Fruit fly (Drosophila melanogaster): ENCODE measurements around the gene CG6144.

The CG6144 gene

DNA sequence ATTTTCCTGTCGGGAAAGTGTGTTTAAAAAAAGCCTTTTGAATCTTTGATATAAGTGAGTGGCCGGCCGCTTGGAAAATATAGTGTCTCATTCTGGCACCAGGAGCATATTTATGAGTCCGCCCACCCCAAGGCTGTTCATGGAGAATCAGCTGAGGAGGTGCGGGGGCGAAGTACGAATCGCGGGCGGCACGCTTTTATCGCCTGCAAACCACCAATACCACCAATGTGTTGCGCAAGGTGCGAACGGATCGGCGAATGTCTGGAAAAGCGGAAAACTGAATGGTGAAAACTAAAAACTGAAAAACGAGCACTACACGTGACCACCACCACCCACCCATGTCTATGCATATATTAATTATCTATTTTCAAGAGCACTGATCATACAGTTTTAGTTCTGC is 19.5 kb upstream of the CG6144 start:
- TF ChIP-seq org-1 (GFP tag; optimal IDR thresholded peaks at IDR 0.05): no peak
- TF ChIP-seq CG32767 (GFP tag; IDR thresholded peaks at IDR 0.05): no peak
- TF ChIP-seq CG32772 (GFP tag; IDR thresholded peaks at IDR 0.05): no peak
- no peak for TF ChIP-seq sd (tag; optimal IDR thresholded peaks at IDR 0.05)
- TF ChIP-seq abd-A (tag; optimal IDR thresholded peaks at IDR 0.05): peak; percentile 13
- peak; percentile 39 for TF ChIP-seq Med (GFP tag)
- no peak for TF ChIP-seq Lim3 (GFP tag; IDR thresholded peaks at IDR 0.05)
- peak; percentile 98 for TF ChIP-seq sr (GFP tag; IDR thresholded peaks at IDR 0.05)
- TF ChIP-seq cwo (GFP tag; optimal IDR thresholded peaks at IDR 0.05): peak; percentile 96
- 0 out of 4 replicates have a peak, but pooled peaks have one; percentile 36 for TF ChIP-seq chinmo (GFP tag; IDR thresholded peaks at IDR 0.05; ENCODE audit: partially characterized antibody)
- TF ChIP-seq Ets65A (GFP tag): no peak
- peak; percentile 65; the same call in 1 of the 2 replicates for TF ChIP-seq crol (GFP tag; IDR thresholded peaks at IDR 0.05)
- peak; percentile 69 for TF ChIP-seq ftz-f1 (GFP tag; optimal IDR thresholded peaks at IDR 0.05)
- TF ChIP-seq Pdp1 (GFP tag; optimal IDR thresholded peaks at IDR 0.05): peak in 1 of 2 experiments; percentile 87
- no peak for TF ChIP-seq Hr3 (GFP tag; optimal IDR thresholded peaks at IDR 0.05)
- peak; percentile 76 for TF ChIP-seq CG12769 (tag; optimal IDR thresholded peaks at IDR 0.05)
- 0 out of 3 replicates have a peak, but pooled peaks have one; percentile 18 for TF ChIP-seq zfh1 (GFP tag; IDR thresholded peaks at IDR 0.05)

- peak; percentile 98 for TF ChIP-seq CG2199 (GFP tag; IDR thresholded peaks at IDR 0.05)
- no peak for TF ChIP-seq CG8290 (GFP tag; optimal IDR thresholded peaks at IDR 0.05)
- TF ChIP-seq CG8290 (tag; optimal IDR thresholded peaks at IDR 0.05): peak in 1 of 2 experiments; percentile 3
- 0 out of 3 replicates have a peak, but pooled peaks have one; percentile 36 for TF ChIP-seq so (GFP tag; IDR thresholded peaks at IDR 0.05)
- TF ChIP-seq CG14014 (GFP tag; IDR thresholded peaks at IDR 0.05): peak; percentile 13; the same call in 1 of the 2 replicates
- no peak for TF ChIP-seq CG18619 (GFP tag; optimal IDR thresholded peaks at IDR 0.05)
- TF ChIP-seq chinmo (GFP tag; IDR thresholded peaks at IDR 0.05; ENCODE audit: partially characterized antibody): 0 out of 4 replicates have a peak, but pooled peaks have one; percentile 30
- no peak for TF ChIP-seq CG42726 (GFP tag; IDR thresholded peaks at IDR 0.05; ENCODE audit: partially characterized antibody)
- 0 out of 3 replicates have a peak, but pooled peaks have one; percentile 37 for TF ChIP-seq sr (GFP tag; IDR thresholded peaks at IDR 0.05)
- no peak for TF ChIP-seq Abd-B (GFP tag; optimal IDR thresholded peaks at IDR 0.05)
- TF ChIP-seq inv (GFP tag; IDR thresholded peaks at IDR 0.05; ENCODE audit: partially characterized antibody): no peak
- peak; percentile 2 for TF ChIP-seq Med (GFP tag)
- no peak for TF ChIP-seq twi (tag; optimal IDR thresholded peaks at IDR 0.05)
These were observed 18.3 kb upstream of the CG6144 start for dm6 chr2L:10470211-10470610.

- TF ChIP-seq sens (GFP tag) (peak; percentile 51), CG8290 (GFP tag; optimal IDR thresholded peaks at IDR 0.05) (no peak), CG8290 (tag; optimal IDR thresholded peaks at IDR 0.05) (peak in 1 of 2 experiments; percentile 3), CG15269 (tag; optimal IDR thresholded peaks at IDR 0.05) (peak; percentile 11), CG13424 (tag; optimal IDR thresholded peaks at IDR 0.05) (peak; percentile 10), CG1602 (GFP tag; optimal IDR thresholded peaks at IDR 0.05) (no peak), Hmr (GFP tag; optimal IDR thresholded peaks at IDR 0.05) (peak; percentile 26), fd96Cb (tag; optimal IDR thresholded peaks at IDR 0.05) (no peak), NfI (GFP tag; optimal IDR thresholded peaks at IDR 0.05) (no peak), Sox100B (GFP tag; optimal IDR thresholded peaks at IDR 0.05) (peak; percentile 25), kni (GFP tag; optimal IDR thresholded peaks at IDR 0.05) (no peak), Asciz (GFP tag; optimal IDR thresholded peaks at IDR 0.05) (peak; percentile 4), jing (GFP tag; optimal IDR thresholded peaks at IDR 0.05) (no peak), HHEX (GFP tag; optimal IDR thresholded peaks at IDR 0.05) (no peak), sisA (GFP tag; IDR thresholded peaks at IDR 0.05) (no peak), CG17568 (GFP tag; optimal IDR thresholded peaks at IDR 0.05) (peak; percentile 5), Rfx (GFP tag; IDR thresholded peaks at IDR 0.05) (peak; percentile 19; the same call in 1 of the 2 replicates), CG17359 (tag; optimal IDR thresholded peaks at IDR 0.05) (no peak), CG3995 (GFP tag; optimal IDR thresholded peaks at IDR 0.05) (no peak), CG5180 (GFP tag; optimal IDR thresholded peaks at IDR 0.05) (peak; percentile 22), CG12155 (GFP tag; optimal IDR thresholded peaks at IDR 0.05) (no peak), CG14014 (GFP tag; IDR thresholded peaks at IDR 0.05) (peak; percentile 11; the same call in 1 of the 2 replicates), dan (GFP tag; IDR thresholded peaks at IDR 0.05) (no peak), Fer1 (GFP tag; optimal IDR thresholded peaks at IDR 0.05) (peak; percentile 4)
These were observed 16.2 kb upstream of the CG6144 start for dm6 chr2L:10472257-10472656.

Data from whole organism, embryonic.